Fruit fly (Drosophila melanogaster) whole organism, embryonic: ENCODE measurements around the gene dbe.

Experiments used
- B-H1 ChIP-seq: fragments of 200-800 bp; sonication (Bioruptor generic); IDR thresholded peaks from 3 replicates; pipeline ENCODE4 v1.3.6; 2022; ENCODE audit warnings: missing biosample characterization, missing genetic modification characterization
- CG10147 ChIP-seq: fragments of 200-800 bp; sonication (Bioruptor generic); optimal IDR thresholded peaks from 2 replicates; lab custom pipeline; 2019; ENCODE audit warnings: missing biosample characterization, mild to moderate bottlenecking, missing genetic modification characterization, moderate library complexity
- CG10959 ChIP-seq: fragments of 200-800 bp; sonication (Bioruptor generic); IDR thresholded peaks from 2 replicates; pipeline ENCODE4 v1.3.6; 2022; ENCODE audit warnings: missing biosample characterization, missing genetic modification characterization
- CG11085 ChIP-seq: fragments of 200-800 bp; sonication (Bioruptor generic); IDR thresholded peaks from 2 replicates; pipeline ENCODE4 v1.3.6; 2022; ENCODE audit warnings: missing biosample characterization, missing genetic modification characterization
- CG13775 ChIP-seq: fragments of 200-800 bp; sonication (Bioruptor generic); optimal IDR thresholded peaks from 3 replicates; lab custom pipeline; 2017; ENCODE audit warnings: missing biosample characterization, mild to moderate bottlenecking, missing genetic modification characterization
- CG14667 ChIP-seq: fragments of 200-800 bp; sonication (Bioruptor generic); IDR thresholded peaks from 2 replicates; pipeline ENCODE4 v1.3.6; 2022; ENCODE audit warnings: missing biosample characterization, missing genetic modification characterization
- CG14710 ChIP-seq: fragments of 200-800 bp; sonication (Bioruptor generic); optimal IDR thresholded peaks from 3 replicates; lab custom pipeline; 2019; ENCODE audit warnings: missing biosample characterization, mild to moderate bottlenecking, missing genetic modification characterization, moderate library complexity
- CG16813 ChIP-seq: fragments of 200-800 bp; sonication (Bioruptor generic); IDR thresholded peaks from 3 replicates; pipeline ENCODE4 v1.3.6; 2022; ENCODE audit warnings: missing biosample characterization, missing genetic modification characterization; ENCODE audit not compliant: partially characterized antibody
- CG17359 ChIP-seq: fragments of 200-800 bp; sonication (Bioruptor generic); optimal IDR thresholded peaks from 3 replicates; lab custom pipeline; 2018; ENCODE audit warnings: missing biosample characterization, mild to moderate bottlenecking, missing genetic modification characterization, moderate library complexity
- CG17385 ChIP-seq: fragments of 200-800 bp; sonication (Bioruptor generic); optimal IDR thresholded peaks from 3 replicates; lab custom pipeline; 2018; ENCODE audit warnings: missing biosample characterization, mild to moderate bottlenecking, missing genetic modification characterization
- CG17802 ChIP-seq: fragments of 200-800 bp; sonication (Bioruptor generic); optimal IDR thresholded peaks from 2 replicates; lab custom pipeline; 2018; ENCODE audit warnings: missing biosample characterization, mild to moderate bottlenecking, missing genetic modification characterization, moderate library complexity
- CG17912 ChIP-seq: fragments of 200-800 bp; sonication (Bioruptor generic); optimal IDR thresholded peaks from 2 replicates; lab custom pipeline; 2018; ENCODE audit warnings: missing biosample characterization, mild to moderate bottlenecking, missing genetic modification characterization
- CG1792 ChIP-seq: fragments of 200-800 bp; sonication (Bioruptor generic); optimal IDR thresholded peaks from 2 replicates; lab custom pipeline; 2016; ENCODE audit warnings: missing biosample characterization, missing genetic modification characterization
- CG18262 ChIP-seq: fragments of 200-800 bp; optimal IDR thresholded peaks from 3 replicates; lab custom pipeline; 2019; ENCODE audit warnings: missing biosample characterization, mild to moderate bottlenecking, missing genetic modification characterization, moderate library complexity
- CG18476 ChIP-seq: fragments of 200-800 bp; sonication (Bioruptor generic); optimal IDR thresholded peaks from 2 replicates; lab custom pipeline; 2016; ENCODE audit warnings: missing biosample characterization, mild to moderate bottlenecking, missing genetic modification characterization
- CG2129 ChIP-seq: fragments of 200-800 bp; sonication (Bioruptor generic); IDR thresholded peaks from 2 replicates; pipeline ENCODE4 v1.3.6; 2022; ENCODE audit warnings: missing biosample characterization, missing genetic modification characterization; ENCODE audit not compliant: partially characterized antibody
- CG31224 ChIP-seq: fragments of 200-800 bp; sonication (Bioruptor generic); IDR thresholded peaks from 2 replicates; pipeline ENCODE4 v1.3.6; 2022; ENCODE audit warnings: missing biosample characterization, missing genetic modification characterization
- CG32767 ChIP-seq: fragments of 200-800 bp; sonication (Bioruptor generic); IDR thresholded peaks from 2 replicates; pipeline ENCODE4 v1.3.6; 2022; ENCODE audit warnings: missing biosample characterization, missing genetic modification characterization
- CG4730 ChIP-seq: fragments of 200-800 bp; sonication (Bioruptor generic); IDR thresholded peaks from 2 replicates; pipeline ENCODE4 v1.3.6; 2022; ENCODE audit warnings: missing biosample characterization, missing genetic modification characterization
- CG6689 ChIP-seq: fragments of 200-800 bp; sonication (Bioruptor generic); IDR thresholded peaks from 2 replicates; pipeline ENCODE4 v1.3.6; 2022; ENCODE audit warnings: missing biosample characterization, missing genetic modification characterization
- CG7357 ChIP-seq: fragments of 200-800 bp; sonication (Bioruptor generic); IDR thresholded peaks from 3 replicates; pipeline ENCODE4 v1.3.6; 2022; ENCODE audit warnings: missing biosample characterization, missing genetic modification characterization
- CG7786 ChIP-seq: fragments of 200-800 bp; sonication (Bioruptor generic); optimal IDR thresholded peaks from 2 replicates; lab custom pipeline; 2016; ENCODE audit warnings: missing biosample characterization, missing genetic modification characterization
- CG8290 ChIP-seq, 3 experiments: fragments of 200-800 bp; sonication (Bioruptor generic); optimal IDR thresholded peaks; 2 replicates each; lab custom pipeline; 2016 to 2019; ENCODE audit warnings: missing biosample characterization in 3 of 3, missing genetic modification characterization in 3 of 3, mild to moderate bottlenecking in 2 of 3, moderate library complexity in 1 of 3
- CG9215 ChIP-seq: fragments of 200-800 bp; sonication (Bioruptor generic); IDR thresholded peaks from 2 replicates; pipeline ENCODE4 v1.3.6; 2022; ENCODE audit warnings: missing biosample characterization, missing genetic modification characterization
- E2f2 ChIP-seq: fragments of 200-800 bp; sonication (Bioruptor generic); IDR thresholded peaks from 2 replicates; pipeline ENCODE4 v1.3.6; 2022; ENCODE audit warnings: missing biosample characterization, missing genetic modification characterization
- HLH54F ChIP-seq: fragments of 200-800 bp; sonication (Bioruptor generic); optimal IDR thresholded peaks from 3 replicates; lab custom pipeline; 2016; ENCODE audit warnings: missing biosample characterization, missing genetic modification characterization
- MBD-R2 ChIP-seq: fragments of 200-800 bp; sonication (Bioruptor generic); IDR thresholded peaks from 2 replicates; pipeline ENCODE4 v1.3.6; 2022; ENCODE audit warnings: missing biosample characterization, missing genetic modification characterization
- Meics ChIP-seq: fragments of 200-800 bp; sonication (Bioruptor generic); optimal IDR thresholded peaks from 2 replicates; lab custom pipeline; 2017; ENCODE audit warnings: missing biosample characterization, mild to moderate bottlenecking, missing genetic modification characterization
- Mes4 ChIP-seq: fragments of 200-800 bp; sonication (Bioruptor generic); optimal IDR thresholded peaks from 2 replicates; lab custom pipeline; 2016; ENCODE audit warnings: missing biosample characterization, missing genetic modification characterization
- NFAT ChIP-seq: fragments of 200-800 bp; sonication (Bioruptor generic); IDR thresholded peaks from 2 replicates; pipeline ENCODE4 v1.3.6; 2022; ENCODE audit warnings: missing biosample characterization, missing genetic modification characterization
- PHDP ChIP-seq: fragments of 200-800 bp; sonication (Bioruptor generic); optimal IDR thresholded peaks from 3 replicates; lab custom pipeline; 2018; ENCODE audit warnings: missing biosample characterization, mild to moderate bottlenecking, missing genetic modification characterization, moderate library complexity
- Scr ChIP-seq: fragments of 200-800 bp; sonication (Bioruptor generic); IDR thresholded peaks from 2 replicates; pipeline ENCODE4 v1.3.6; 2022; ENCODE audit warnings: missing biosample characterization, missing genetic modification characterization; ENCODE audit not compliant: partially characterized antibody
- Xbp1 ChIP-seq: fragments of 200-800 bp; sonication (Bioruptor generic); optimal IDR thresholded peaks from 3 replicates; lab custom pipeline; 2016; ENCODE audit warnings: missing biosample characterization, mild to moderate bottlenecking, missing genetic modification characterization
- Xrp1 ChIP-seq: fragments of 200-800 bp; sonication (Bioruptor generic); IDR thresholded peaks from 2 replicates; pipeline ENCODE4 v1.3.6; 2022; ENCODE audit warnings: missing biosample characterization, missing genetic modification characterization
- aop ChIP-seq: fragments of 200-800 bp; sonication (Bioruptor generic); IDR thresholded peaks from 2 replicates; pipeline ENCODE4 v1.3.6; 2022; ENCODE audit warnings: missing biosample characterization, missing genetic modification characterization
- az2 ChIP-seq: fragments of 200-800 bp; sonication (Bioruptor generic); optimal IDR thresholded peaks from 3 replicates; lab custom pipeline; 2016; ENCODE audit warnings: missing biosample characterization, missing genetic modification characterization
- bcd ChIP-seq: fragments of 200-800 bp; sonication (Bioruptor generic); optimal IDR thresholded peaks from 2 replicates; lab custom pipeline; 2017; ENCODE audit warnings: missing biosample characterization, mild to moderate bottlenecking, missing genetic modification characterization
- croc ChIP-seq: fragments of 200-800 bp; sonication (Bioruptor generic); conservative IDR thresholded peaks from 3 replicates; pipeline ENCODE4 v1.3.6; 2022; ENCODE audit warnings: missing biosample characterization, missing genetic modification characterization
- fd102C ChIP-seq: fragments of 200-800 bp; sonication (Bioruptor generic); optimal IDR thresholded peaks from 2 replicates; lab custom pipeline; 2018; ENCODE audit warnings: missing biosample characterization, mild to moderate bottlenecking, missing genetic modification characterization, moderate library complexity
- fd64A ChIP-seq: fragments of 200-800 bp; sonication (Bioruptor generic); optimal IDR thresholded peaks from 3 replicates; lab custom pipeline; 2018; ENCODE audit warnings: missing biosample characterization, mild to moderate bottlenecking, missing genetic modification characterization
- fd96Cb ChIP-seq: fragments of 200-800 bp; sonication (Bioruptor generic); optimal IDR thresholded peaks from 2 replicates; lab custom pipeline; 2018; ENCODE audit warnings: missing biosample characterization, mild to moderate bottlenecking, missing genetic modification characterization, moderate library complexity
- grn ChIP-seq: fragments of 200-800 bp; sonication (Bioruptor generic); optimal IDR thresholded peaks from 3 replicates; lab custom pipeline; 2017; ENCODE audit warnings: missing biosample characterization, missing genetic modification characterization
- ind ChIP-seq: fragments of 200-800 bp; sonication (Bioruptor generic); optimal IDR thresholded peaks from 3 replicates; lab custom pipeline; 2016; ENCODE audit warnings: missing biosample characterization, missing genetic modification characterization
- kay ChIP-seq: fragments of 200-800 bp; sonication (Bioruptor generic); optimal IDR thresholded peaks from 2 replicates; lab custom pipeline; 2016; ENCODE audit warnings: missing biosample characterization, missing genetic modification characterization
- lilli ChIP-seq: fragments of 200-800 bp; sonication (Bioruptor generic); optimal IDR thresholded peaks from 3 replicates; lab custom pipeline; 2016; ENCODE audit warnings: missing biosample characterization, missing genetic modification characterization
- sc ChIP-seq, 3 experiments: fragments of >200 bp in 2 of 3; fragments of 200-800 bp in 1 of 3; sonication (Bioruptor generic) in 1 of 3; optimal IDR thresholded peaks; 2 replicates in 2 of 3; 3 replicates in 1 of 3; lab custom pipeline; 2017; ENCODE audit warnings: mild to moderate bottlenecking in 1 of 3, missing biosample characterization in 1 of 3, missing genetic modification characterization in 1 of 3, missing genetic modification reagents in 1 of 3
- sd ChIP-seq: fragments of 200-800 bp; sonication (Bioruptor generic); optimal IDR thresholded peaks from 3 replicates; lab custom pipeline; 2018; ENCODE audit warnings: missing biosample characterization, mild to moderate bottlenecking, missing genetic modification characterization, moderate library complexity
- stwl ChIP-seq: fragments of 200-800 bp; sonication (Bioruptor generic); optimal IDR thresholded peaks from 3 replicates; lab custom pipeline; 2018; ENCODE audit warnings: missing biosample characterization, mild to moderate bottlenecking, missing genetic modification characterization, moderate library complexity
- tap ChIP-seq: fragments of 200-800 bp; optimal IDR thresholded peaks from 3 replicates; lab custom pipeline; 2019; ENCODE audit warnings: missing biosample characterization, mild to moderate bottlenecking, missing genetic modification characterization, moderate library complexity
- tx ChIP-seq: fragments of 200-800 bp; sonication (Bioruptor generic); optimal IDR thresholded peaks from 2 replicates; lab custom pipeline; 2016; ENCODE audit warnings: missing biosample characterization, missing genetic modification characterization
- zf30C ChIP-seq: fragments of 200-800 bp; sonication (Bioruptor generic); optimal IDR thresholded peaks from 3 replicates; lab custom pipeline; 2018; ENCODE audit warnings: missing biosample characterization, mild to moderate bottlenecking, missing genetic modification characterization

Gene dbe

DNA sequence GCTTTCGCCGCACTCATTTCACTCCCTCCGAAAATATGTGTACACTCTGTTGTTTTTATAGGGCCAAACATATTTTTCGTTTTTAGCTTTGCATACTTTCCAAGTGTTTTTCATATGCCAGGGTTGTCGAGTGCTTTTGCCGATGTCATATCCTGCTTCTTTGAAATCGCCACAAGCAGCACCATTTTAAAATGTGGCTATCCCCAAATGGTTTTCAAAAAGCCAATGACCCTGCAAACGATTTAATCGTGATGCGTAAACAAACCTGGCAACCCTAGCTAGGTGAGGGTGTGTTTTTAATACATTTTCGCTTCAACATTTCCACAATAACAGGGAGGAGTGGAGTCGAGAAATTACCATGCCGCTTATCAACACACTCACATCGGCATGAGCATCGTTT is 22.8 kb upstream of the dbe start (continued):
- TF ChIP-seq fd96Cb (peak; percentile 28), CG17802 (no peak), ind (peak; percentile 47), CG11085 (GFP tag; lab: Robert Waterston, UW) (no peak), CG32767 (no peak), NFAT (GFP tag; lab: Robert Waterston, UW) (0 out of 2 replicates have a peak, but pooled peaks have one; percentile 9), tap (tag; lab: Kevin White, UChicago) (no peak), CG17385 (peak; percentile 32), aop (no peak), CG10959 (GFP tag; lab: Robert Waterston, UW) (no peak), zf30C (no peak), CG17359 (tag; lab: Kevin White, UChicago) (peak; percentile 49), Xbp1 (GFP tag; lab: Kevin White, UChicago) (peak; percentile 10), bcd (peak; percentile 34), tx (GFP tag; lab: Kevin White, UChicago) (no peak), Scr (no peak), CG31224 (GFP tag; lab: Robert Waterston, UW) (no peak), lilli (GFP tag; lab: Kevin White, UChicago) (peak; percentile 26), B-H1 (GFP tag; lab: Robert Waterston, UW) (peak; percentile 24; the same call in 1 of the 3 replicates), E2f2 (GFP tag; lab: Robert Waterston, UW) (0 out of 2 replicates have a peak, but pooled peaks have one; percentile 9), Meics (GFP tag; lab: Kevin White, UChicago) (peak; percentile 59), CG14710 (tag; lab: Kevin White, UChicago) (peak; percentile 8), CG4730 (GFP tag; lab: Robert Waterston, UW) (0 out of 2 replicates have a peak, but pooled peaks have one; percentile 22), CG8290 (GFP tag; optimal IDR thresholded peaks at IDR 0.05; lab: Kevin White, UChicago) (no peak), CG8290 (tag; optimal IDR thresholded peaks at IDR 0.05; lab: Kevin White, UChicago) (peak in 1 of 2 experiments; percentile 75), sd (tag; lab: Kevin White, UChicago) (no peak), CG9215 (GFP tag; lab: Robert Waterston, UW) (no peak), CG10147 (GFP tag; lab: Kevin White, UChicago) (peak; percentile 40), fd102C (GFP tag; lab: Kevin White, UChicago) (no peak), CG18476 (GFP tag; lab: Kevin White, UChicago) (no peak), az2 (GFP tag; lab: Kevin White, UChicago) (peak; percentile 33), CG7786 (GFP tag; lab: Kevin White, UChicago) (peak; percentile 6), CG13775 (GFP tag; lab: Kevin White, UChicago) (peak; percentile 4), stwl (tag; lab: Kevin White, UChicago) (peak; percentile 92), CG16813 (GFP tag; lab: Robert Waterston, UW) (0 out of 3 replicates have a peak, but pooled peaks have one; percentile 18), kay (GFP tag; lab: Kevin White, UChicago) (no peak), croc (GFP tag; lab: Robert Waterston, UW) (no peak), CG1792 (no peak), CG6689 (peak; percentile 41; the same call in 1 of the 2 replicates)

dm6 chr2L:889799-890198 is 20.1 kb upstream of the dbe start:
- no peak for TF ChIP-seq CG17912 (GFP tag; lab: Kevin White, UChicago)
- TF ChIP-seq CG14667 (GFP tag; lab: Robert Waterston, UW) = 0 out of 2 replicates have a peak, but pooled peaks have one; percentile 37
- TF ChIP-seq MBD-R2 (GFP tag; lab: Robert Waterston, UW) = no peak
- no peak for TF ChIP-seq CG2129
- no peak for TF ChIP-seq Scr
- no peak for TF ChIP-seq sc (optimal IDR thresholded peaks at IDR 0.05; lab: Kevin White, UChicago)
- peak; percentile 22 for TF ChIP-seq sc (GFP tag; optimal IDR thresholded peaks at IDR 0.05; lab: Kevin White, UChicago)
- TF ChIP-seq grn = no peak
- 0 out of 3 replicates have a peak, but pooled peaks have one; percentile 6 for TF ChIP-seq CG7357
- TF ChIP-seq CG18262 (tag; lab: Kevin White, UChicago) = no peak
- TF ChIP-seq Mes4 (GFP tag; lab: Kevin White, UChicago) = no peak
- no peak for TF ChIP-seq HLH54F (GFP tag; lab: Kevin White, UChicago)
- no peak for TF ChIP-seq Xrp1 (GFP tag; lab: Robert Waterston, UW)
- TF ChIP-seq tx (GFP tag; lab: Kevin White, UChicago) = no peak
- TF ChIP-seq PHDP (tag; lab: Kevin White, UChicago) = peak; percentile 31
- TF ChIP-seq fd64A (GFP tag; lab: Kevin White, UChicago) = no peak
